Fruit fly (Drosophila melanogaster) whole organism, adult: ENCODE data around the gene Cul2.

Experiments
- CG33017 ChIP-seq: fragments of 200-800 bp; sonication (Bioruptor generic); optimal IDR thresholded peaks from 2 replicates; lab custom pipeline; 2018; ENCODE audit warnings: missing biosample characterization, mild to moderate bottlenecking, missing genetic modification characterization, moderate library complexity
- CG7045 ChIP-seq: fragments of 200-800 bp; sonication (Bioruptor generic); optimal IDR thresholded peaks from 2 replicates; lab custom pipeline; 2017; ENCODE audit warnings: missing biosample characterization, mild to moderate bottlenecking, missing genetic modification characterization
- bab1 ChIP-seq: fragments of 200-800 bp; sonication (Bioruptor generic); optimal IDR thresholded peaks from 3 replicates; lab custom pipeline; 2019; ENCODE audit warnings: missing biosample characterization, mild to moderate bottlenecking, missing genetic modification characterization, moderate library complexity
- cnc ChIP-seq, 2 experiments: fragments of >200 bp; optimal IDR thresholded peaks; 2 replicates each; lab custom pipeline; 2017
- ovo ChIP-seq: fragments of 200-800 bp; sonication (Bioruptor generic); optimal IDR thresholded peaks from 2 replicates; lab custom pipeline; 2016; ENCODE audit warnings: missing biosample characterization, missing genetic modification characterization

dm6 chr2L:21648769-21649168 is 9.8 kb upstream of the Cul2 start:
- TF ChIP-seq ovo (GFP tag; lab: Kevin White, UChicago) = no peak
- no peak for TF ChIP-seq CG7045 (GFP tag; lab: Kevin White, UChicago)
- TF ChIP-seq CG33017 (tag; lab: Kevin White, UChicago) = no peak
- no peak for TF ChIP-seq cnc (optimal IDR thresholded peaks at IDR 0.05; lab: Kevin White, UChicago)
- no peak for TF ChIP-seq bab1 (GFP tag; lab: Kevin White, UChicago)
